Fruit fly (Drosophila melanogaster) whole organism, wandering third instar larva: ENCODE data around the gene Gabat.

Source experiments
- Dfd ChIP-seq: fragments of >200 bp; optimal IDR thresholded peaks from 2 replicates; lab custom pipeline; 2017; ENCODE audit warnings: missing biosample characterization, missing genetic modification characterization
- Hr78 ChIP-seq: fragments of >200 bp; optimal IDR thresholded peaks from 2 replicates; lab custom pipeline; 2017; ENCODE audit warnings: missing biosample characterization, missing genetic modification characterization
- OdsH ChIP-seq: fragments of 200-800 bp; sonication (Bioruptor generic); optimal IDR thresholded peaks from 2 replicates; lab custom pipeline; 2016; ENCODE audit warnings: missing biosample characterization, mild to moderate bottlenecking, missing genetic modification characterization
- fru ChIP-seq: fragments of 200-800 bp; sonication (Bioruptor generic); optimal IDR thresholded peaks from 3 replicates; lab custom pipeline; 2016; ENCODE audit warnings: missing biosample characterization, mild to moderate bottlenecking, missing genetic modification characterization
- rgr ChIP-seq: fragments of 200-800 bp; sonication (Bioruptor generic); optimal IDR thresholded peaks from 3 replicates; lab custom pipeline; 2016; ENCODE audit warnings: missing biosample characterization, mild to moderate bottlenecking, missing genetic modification characterization
- sage ChIP-seq: fragments of 200-800 bp; sonication (Bioruptor generic); optimal IDR thresholded peaks from 2 replicates; lab custom pipeline; 2016; ENCODE audit warnings: missing biosample characterization, mild to moderate bottlenecking, missing genetic modification characterization

- TF ChIP-seq Dfd: no peak
- no peak for TF ChIP-seq Hr78 (GFP tag; lab: Kevin White, UChicago)
- TF ChIP-seq sage (GFP tag; lab: Kevin White, UChicago): no peak
- no peak for TF ChIP-seq OdsH (GFP tag; lab: Kevin White, UChicago)
- no peak for TF ChIP-seq fru
- no peak for TF ChIP-seq rgr (GFP tag; lab: Kevin White, UChicago)
Observed at dm6 chr3L:19979592-19979991, 20.9 kb downstream of the Gabat start, which contains the start of gene CG14182.
